Fruit fly (Drosophila melanogaster) whole organism, adult: ENCODE measurements around the gene Ctps.

ENCODE experiments used
- CG11617 ChIP-seq: fragments of 200-800 bp; sonication (Bioruptor generic); optimal IDR thresholded peaks from 2 replicates; lab custom pipeline; 2017; ENCODE audit warnings: mild to moderate bottlenecking, missing biosample characterization, missing genetic modification reagents, missing genetic modification characterization
- CG14711 ChIP-seq: fragments of 200-800 bp; sonication (Bioruptor generic); optimal IDR thresholded peaks from 2 replicates; lab custom pipeline; 2018; ENCODE audit warnings: missing biosample characterization, mild to moderate bottlenecking, missing genetic modification characterization, moderate library complexity
- CG33017 ChIP-seq: fragments of 200-800 bp; sonication (Bioruptor generic); optimal IDR thresholded peaks from 2 replicates; lab custom pipeline; 2018; ENCODE audit warnings: missing biosample characterization, mild to moderate bottlenecking, missing genetic modification characterization, moderate library complexity
- CG5204 ChIP-seq: fragments of 200-800 bp; sonication (Bioruptor generic); optimal IDR thresholded peaks from 2 replicates; lab custom pipeline; 2016; ENCODE audit warnings: missing biosample characterization, missing genetic modification characterization
- CG7045 ChIP-seq: fragments of 200-800 bp; sonication (Bioruptor generic); optimal IDR thresholded peaks from 2 replicates; lab custom pipeline; 2017; ENCODE audit warnings: missing biosample characterization, mild to moderate bottlenecking, missing genetic modification characterization
- Crg-1 ChIP-seq: fragments of 200-800 bp; sonication (Bioruptor generic); optimal IDR thresholded peaks from 2 replicates; lab custom pipeline; 2016; ENCODE audit warnings: missing biosample characterization, missing genetic modification characterization
- Hr96 ChIP-seq: fragments of 200-800 bp; sonication (Bioruptor generic); optimal IDR thresholded peaks from 2 replicates; lab custom pipeline; 2016; ENCODE audit warnings: missing biosample characterization, missing genetic modification characterization
- bab1 ChIP-seq: fragments of 200-800 bp; sonication (Bioruptor generic); optimal IDR thresholded peaks from 3 replicates; lab custom pipeline; 2019; ENCODE audit warnings: missing biosample characterization, mild to moderate bottlenecking, missing genetic modification characterization, moderate library complexity
- cic ChIP-seq: fragments of 200-800 bp; sonication (Bioruptor generic); optimal IDR thresholded peaks from 2 replicates; lab custom pipeline; 2017; ENCODE audit warnings: missing biosample characterization, mild to moderate bottlenecking, missing genetic modification characterization, moderate library complexity
- cnc ChIP-seq, 2 experiments: fragments of >200 bp; optimal IDR thresholded peaks; 2 replicates each; lab custom pipeline; 2017
- kay ChIP-seq: fragments of 200-800 bp; sonication (Bioruptor generic); peaks from one replicate; lab custom pipeline; 2016; ENCODE audit warnings: missing biosample characterization, missing genetic modification characterization, borderline replicate concordance
- pad ChIP-seq: fragments of 200-800 bp; sonication (Bioruptor generic); optimal IDR thresholded peaks from 3 replicates; lab custom pipeline; 2017; ENCODE audit warnings: missing biosample characterization, missing genetic modification characterization, mild to moderate bottlenecking, moderate library complexity, missing genetic modification reagents
- toe ChIP-seq: fragments of 200-800 bp; sonication (Bioruptor generic); optimal IDR thresholded peaks from 2 replicates; lab custom pipeline; 2016; ENCODE audit warnings: missing biosample characterization, missing genetic modification characterization

- TF ChIP-seq CG11617 = no peak
- TF ChIP-seq CG14711 = no peak
- TF ChIP-seq Crg-1 (GFP tag; lab: Kevin White, UChicago) = no peak
- TF ChIP-seq CG5204 = no peak
- no peak for TF ChIP-seq cic
- TF ChIP-seq pad (GFP tag; lab: Kevin White, UChicago) = no peak
- TF ChIP-seq CG33017 = no peak
- TF ChIP-seq kay = no peak
- TF ChIP-seq Hr96 = no peak
- TF ChIP-seq toe = no peak
- TF ChIP-seq cnc (optimal IDR thresholded peaks at IDR 0.05; lab: Kevin White, UChicago) = no peak
- no peak for TF ChIP-seq CG7045
- TF ChIP-seq bab1 (GFP tag; lab: Kevin White, UChicago) = no peak
These were observed 44.5 kb upstream of the Ctps start, which contains the start of gene CG43680 for dm6 chr3L:15053251-15053650.
